Worm (Caenorhabditis elegans): ENCODE data around the gene alh-5.

The alh-5 gene

DNA sequence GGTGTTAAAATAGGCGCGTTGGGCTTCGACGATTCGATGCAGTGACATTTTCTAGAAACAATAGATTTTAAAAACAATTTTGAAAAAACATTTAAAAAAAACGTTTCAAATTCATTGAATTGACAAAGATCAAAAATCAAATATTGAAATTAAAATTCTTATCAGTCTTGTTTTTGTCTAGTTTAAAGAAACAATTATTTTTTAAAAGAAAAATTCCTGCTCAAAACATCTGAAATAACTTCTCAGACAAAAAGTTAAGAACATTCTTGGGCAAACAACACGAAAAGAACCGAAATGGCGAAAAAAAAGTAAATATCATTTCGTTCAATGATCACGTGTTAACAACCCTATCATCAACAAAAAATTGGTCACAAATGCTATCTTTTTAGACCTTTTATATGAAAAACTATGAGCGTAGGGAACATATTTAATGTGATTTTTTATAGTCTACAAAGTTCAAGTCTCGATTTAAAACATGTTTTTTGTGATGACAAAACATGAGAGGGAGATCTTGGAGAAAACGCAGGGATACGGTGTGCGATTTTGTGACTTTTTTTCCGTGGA, at the start of gene alh-5:
TSS of gene alh-5 (minus strand) at position 51 of the 564 bp plus-strand sequence.
- TF ChIP-seq pqm-1 (tag; optimal IDR thresholded peaks at IDR 0.05) (peak; percentile 56), skn-1 (tag; optimal IDR thresholded peaks at IDR 0.05) (no peak), nhr-67 (tag; optimal IDR thresholded peaks at IDR 0.05) (no peak), nhr-77 (tag; optimal IDR thresholded peaks at IDR 0.05) (no peak), jun-1 (tag; optimal IDR thresholded peaks at IDR 0.05) (peak; percentile 2), nhr-25 (tag; optimal IDR thresholded peaks at IDR 0.05) (no peak), elt-2 (tag; optimal IDR thresholded peaks at IDR 0.05) (peak; percentile 48), pha-4 (tag; optimal IDR thresholded peaks at IDR 0.05) (peak; percentile 86), nhr-28 (tag; optimal IDR thresholded peaks at IDR 0.05) (no peak), nhr-43 (tag; optimal IDR thresholded peaks at IDR 0.05; ENCODE audit: poor library complexity, severe bottlenecking) (no peak)

ce11 chrV:2045956-2046355, 46.6 kb upstream of the alh-5 start, which contains the start of gene Y40B10A.5:
TSS of gene Y40B10A.5 (minus strand) at chrV:2046056.
- TF ChIP-seq nhr-43 (tag; optimal IDR thresholded peaks at IDR 0.05; ENCODE audit: poor library complexity, severe bottlenecking) (no peak), nhr-23 (tag; optimal IDR thresholded peaks at IDR 0.05) (no peak), elt-1 (tag; optimal IDR thresholded peaks at IDR 0.05) (no peak), lsy-12 (tag; optimal IDR thresholded peaks at IDR 0.05) (no peak), ceh-28 (tag; optimal IDR thresholded peaks at IDR 0.05) (no peak), fkh-10 (GFP tag; optimal IDR thresholded peaks at IDR 0.05) (no peak), elt-3 (tag; optimal IDR thresholded peaks at IDR 0.05) (no peak), ztf-4 (tag; optimal IDR thresholded peaks at IDR 0.05) (no peak), nhr-76 (tag; optimal IDR thresholded peaks at IDR 0.05) (no peak), elt-2 (tag; optimal IDR thresholded peaks at IDR 0.05) (no peak), R02D3.7 (tag; optimal IDR thresholded peaks at IDR 0.05) (no peak), pha-4 (tag; optimal IDR thresholded peaks at IDR 0.05) (no peak), mml-1 (tag; optimal IDR thresholded peaks at IDR 0.05) (no peak), lin-39 (tag; optimal IDR thresholded peaks at IDR 0.05) (no peak), ZK546.5 (tag; optimal IDR thresholded peaks at IDR 0.05) (no peak), ztf-11 (tag; optimal IDR thresholded peaks at IDR 0.05) (no peak), nhr-237 (tag; optimal IDR thresholded peaks at IDR 0.05) (no peak), hmg-11 (tag; optimal IDR thresholded peaks at IDR 0.05) (no peak), nhr-67 (tag; optimal IDR thresholded peaks at IDR 0.05) (no peak)

DNA sequence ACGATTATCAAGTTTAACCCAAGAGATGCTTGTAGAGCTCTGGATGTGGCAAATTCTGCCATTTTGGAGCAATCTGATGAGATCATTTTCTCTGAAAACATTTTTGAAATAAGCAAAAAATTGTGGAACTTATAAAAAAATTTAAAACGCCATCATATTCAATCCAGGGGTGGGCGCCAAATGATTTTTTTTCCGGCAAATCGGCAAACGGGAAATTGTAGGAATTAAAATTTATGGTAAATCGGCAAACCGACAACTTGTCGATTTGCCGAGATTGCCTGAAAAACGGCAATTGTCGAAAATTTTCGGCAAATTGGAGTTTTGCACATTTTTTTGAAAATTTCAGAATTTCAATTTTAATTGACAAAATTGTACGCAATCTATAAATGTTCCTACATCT, 36.2 kb upstream of the alh-5 start, which contains the start of gene srab-23:
TSS of gene srab-23 (minus strand) at position 101 of the 400 bp plus-strand sequence.
- TF ChIP-seq mdl-1 (tag; optimal IDR thresholded peaks at IDR 0.05) (no peak), sea-2 (GFP tag; optimal IDR thresholded peaks at IDR 0.05) (no peak), snpc-4 (tag; optimal IDR thresholded peaks at IDR 0.05) (no peak), aly-2 (tag; optimal IDR thresholded peaks at IDR 0.05) (no peak), nhr-67 (tag; optimal IDR thresholded peaks at IDR 0.05) (no peak), pqm-1 (tag; optimal IDR thresholded peaks at IDR 0.05) (no peak), pha-4 (tag; optimal IDR thresholded peaks at IDR 0.05) (no peak), ZK546.5 (tag; optimal IDR thresholded peaks at IDR 0.05) (no peak), nhr-77 (tag; optimal IDR thresholded peaks at IDR 0.05) (no peak), unc-62 (GFP tag; optimal IDR thresholded peaks at IDR 0.05) (no peak), nhr-25 (tag; optimal IDR thresholded peaks at IDR 0.05) (no peak), ceh-82 (tag; optimal IDR thresholded peaks at IDR 0.05) (no peak), nhr-12 (tag; optimal IDR thresholded peaks at IDR 0.05) (no peak)

DNA sequence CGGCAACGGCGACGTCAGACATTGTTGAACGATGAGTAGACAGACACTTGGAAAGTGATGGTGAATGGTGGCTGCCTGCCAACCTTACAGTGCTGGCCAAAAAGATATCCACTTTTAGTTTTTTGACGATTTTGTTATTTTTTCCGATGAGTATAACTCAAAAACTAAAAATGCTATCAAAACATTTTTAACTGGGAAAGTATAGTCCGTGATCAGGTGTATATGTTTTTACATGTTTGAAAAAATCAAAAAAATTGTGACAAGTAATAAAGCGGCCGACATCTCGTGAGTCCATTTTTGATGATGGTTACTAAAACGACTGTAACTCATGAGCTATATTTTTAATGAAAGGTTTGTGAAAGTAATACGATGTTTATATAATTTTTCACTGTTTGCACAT, 32.1 kb upstream of the alh-5 start, which contains the start of gene hil-6:
TSS of gene hil-6 (minus strand) at position 101 of the 400 bp plus-strand sequence.
- no peak for TF ChIP-seq egl-5 (tag; optimal IDR thresholded peaks at IDR 0.05)
- TF ChIP-seq daf-12 (tag; optimal IDR thresholded peaks at IDR 0.05), result no peak
- TF ChIP-seq nhr-43 (tag; optimal IDR thresholded peaks at IDR 0.05; ENCODE audit: poor library complexity, severe bottlenecking), result no peak

DNA sequence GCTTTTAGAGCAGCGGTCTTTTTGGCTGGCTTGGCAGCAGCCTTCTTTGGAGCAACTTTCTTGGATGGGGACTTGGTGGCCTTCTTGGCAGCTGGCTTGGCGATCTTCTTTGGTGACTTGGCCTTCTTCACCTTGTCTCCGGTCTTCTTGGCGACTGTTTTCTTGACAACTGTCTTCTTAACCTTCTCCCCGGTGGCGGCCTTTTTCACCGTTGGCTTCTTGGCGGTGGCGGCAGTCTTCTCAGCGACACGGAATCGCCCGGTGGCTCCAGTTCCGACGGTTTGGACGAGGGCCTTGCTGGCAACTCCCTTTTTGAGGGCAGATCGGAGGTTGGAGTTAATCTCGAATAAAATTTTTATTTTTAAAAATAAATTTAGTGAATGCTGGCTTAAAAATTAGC, 31.3 kb upstream of the alh-5 start:
- TF ChIP-seq lsy-12 (tag; optimal IDR thresholded peaks at IDR 0.05), result no peak
- TF ChIP-seq eor-1 (tag; optimal IDR thresholded peaks at IDR 0.05), result no peak
- no peak for TF ChIP-seq snpc-4 (tag; optimal IDR thresholded peaks at IDR 0.05)
- no peak for TF ChIP-seq fkh-10 (GFP tag; optimal IDR thresholded peaks at IDR 0.05)
- no peak for TF ChIP-seq aly-2 (tag; optimal IDR thresholded peaks at IDR 0.05)
- TF ChIP-seq nhr-28 (tag; optimal IDR thresholded peaks at IDR 0.05), result no peak
- TF ChIP-seq ztf-11 (tag; optimal IDR thresholded peaks at IDR 0.05), result no peak
- TF ChIP-seq elt-2 (tag; optimal IDR thresholded peaks at IDR 0.05), result no peak
- no peak for TF ChIP-seq tbx-2 (tag; optimal IDR thresholded peaks at IDR 0.05)
- TF ChIP-seq ceh-16 (tag; optimal IDR thresholded peaks at IDR 0.05), result no peak
- no peak for TF ChIP-seq elt-1 (tag; optimal IDR thresholded peaks at IDR 0.05)
- TF ChIP-seq ceh-82 (tag; optimal IDR thresholded peaks at IDR 0.05), result no peak
- no peak for TF ChIP-seq lin-15B (tag; optimal IDR thresholded peaks at IDR 0.05)
- no peak for TF ChIP-seq elt-3 (tag; optimal IDR thresholded peaks at IDR 0.05)
- TF ChIP-seq nhr-25 (tag; optimal IDR thresholded peaks at IDR 0.05), result no peak
